Comparison of ENCODE assay signal across 1 worm cellular context in the genomic region with DNA sequence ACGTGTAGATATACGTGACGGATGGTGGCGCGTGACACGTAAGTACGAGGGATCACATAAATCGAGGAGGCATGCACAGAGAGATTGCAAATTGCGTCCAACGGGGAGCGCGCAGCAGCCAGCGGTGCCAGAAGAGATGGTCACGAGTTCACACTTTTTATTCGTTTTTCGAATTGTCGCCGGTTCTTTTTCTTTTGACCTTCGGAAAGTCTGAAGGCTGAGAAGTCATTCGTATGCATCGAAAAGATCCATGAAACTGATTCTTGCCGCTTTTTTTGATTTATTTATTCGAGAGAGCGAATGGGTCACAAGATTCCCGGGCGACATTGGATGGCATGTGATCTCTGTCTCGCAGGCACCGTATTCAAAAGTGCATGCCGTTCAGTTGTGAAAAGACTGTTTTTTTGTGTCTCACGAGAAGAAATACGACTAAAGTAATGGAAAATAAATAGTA.
TF ChIP-seq lines count a peak whose summit lies in the region.

No protein-coding gene starts in this region.

TF ChIP-seq in whole organism, L1 larva, 84 proteins besides CTCF, POLR2A, EP300 and RAD21 (continued from another document):
- TF ChIP-seq fkh-8 (tag; optimal IDR thresholded peaks at IDR 0.05; lab: Kevin White, UChicago) = peak; percentile 60
- TF ChIP-seq alr-1 (tag; optimal IDR thresholded peaks at IDR 0.05; lab: Kevin White, UChicago; ENCODE audit: borderline replicate concordance) = no peak
- no peak for TF ChIP-seq pqm-1 (tag; optimal IDR thresholded peaks at IDR 0.05; lab: Kevin White, UChicago)
- TF ChIP-seq mep-1 (tag; optimal IDR thresholded peaks at IDR 0.05; lab: Kevin White, UChicago) = peak; percentile 82
- TF ChIP-seq lin-14 (GFP tag; optimal IDR thresholded peaks at IDR 0.05; lab: Kevin White, UChicago) = peak; percentile 97
- TF ChIP-seq jun-1 (tag; optimal IDR thresholded peaks at IDR 0.05; lab: Kevin White, UChicago) = peak; percentile 43
- peak in 1 of 2 experiments; percentile 97 for TF ChIP-seq mdl-1 (tag; optimal IDR thresholded peaks at IDR 0.05; lab: Kevin White, UChicago)
- peak; percentile 53 for TF ChIP-seq zip-4 (GFP tag; optimal IDR thresholded peaks at IDR 0.05; lab: Kevin White, UChicago)
- TF ChIP-seq nhr-85 (tag; lab: Kevin White, UChicago) = peak; percentile 97
- peak; percentile 22 for TF ChIP-seq C04F5.9 (tag; optimal IDR thresholded peaks at IDR 0.05; lab: Kevin White, UChicago)
- peak; percentile 58 for TF ChIP-seq isw-1 (GFP tag; IDR thresholded peaks at IDR 0.05; lab: Robert Waterston, UW)
- TF ChIP-seq unc-86 (tag; optimal IDR thresholded peaks at IDR 0.05; lab: Kevin White, UChicago) = peak; percentile 78
- TF ChIP-seq lin-39 (tag; optimal IDR thresholded peaks at IDR 0.05; lab: Kevin White, UChicago) = peak; percentile 64
- TF ChIP-seq egl-13 (tag; optimal IDR thresholded peaks at IDR 0.05; lab: Kevin White, UChicago) = peak; percentile 51
- TF ChIP-seq nhr-19 (GFP tag; conservative IDR thresholded peaks at IDR 0.05; lab: Robert Waterston, UW) = peak; percentile 87
- no peak for TF ChIP-seq aly-2 (tag; optimal IDR thresholded peaks at IDR 0.05; lab: Kevin White, UChicago)
- peak; percentile 62 for TF ChIP-seq lin-13 (GFP tag; optimal IDR thresholded peaks at IDR 0.05; lab: Kevin White, UChicago)
- TF ChIP-seq F16B12.6 (tag; optimal IDR thresholded peaks at IDR 0.05; lab: Kevin White, UChicago) = no peak
- TF ChIP-seq rnt-1 (tag; optimal IDR thresholded peaks at IDR 0.05; lab: Kevin White, UChicago) = peak; percentile 89
- TF ChIP-seq mef-2 (tag; optimal IDR thresholded peaks at IDR 0.05; lab: Kevin White, UChicago) = no peak
- TF ChIP-seq nhr-47 (tag; optimal IDR thresholded peaks at IDR 0.05; lab: Kevin White, UChicago) = peak; percentile 88
- TF ChIP-seq tbx-2 (tag; optimal IDR thresholded peaks at IDR 0.05; lab: Kevin White, UChicago) = peak; percentile 86
- peak; percentile 76 for TF ChIP-seq ztf-4 (tag; optimal IDR thresholded peaks at IDR 0.05; lab: Kevin White, UChicago)
- TF ChIP-seq C16A3.4 (tag; optimal IDR thresholded peaks at IDR 0.05; lab: Kevin White, UChicago) = peak; percentile 78
- peak; percentile 70 for TF ChIP-seq sox-4 (tag; optimal IDR thresholded peaks at IDR 0.05; lab: Kevin White, UChicago)
- TF ChIP-seq nhr-28 (tag; optimal IDR thresholded peaks at IDR 0.05; lab: Kevin White, UChicago) = no peak
- peak; percentile 78 for TF ChIP-seq irx-1 (tag; optimal IDR thresholded peaks at IDR 0.05; lab: Kevin White, UChicago)
- TF ChIP-seq nhr-12 (tag; optimal IDR thresholded peaks at IDR 0.05; lab: Kevin White, UChicago) = no peak
TF ChIP-seq in whole organism, L1 larva: peak in this region for 51.
